Worm (Caenorhabditis elegans): Measurements from ENCODE around the gene F54F12.2.

F54F12.2 gene

ce11 chrIII:13065694-13066093, 25.9 kb downstream of the F54F12.2 start (continued):
- peak; percentile 61 for TF ChIP-seq nhr-25 (tag; optimal IDR thresholded peaks at IDR 0.05; ENCODE audit: borderline replicate concordance, insufficient read depth)
- TF ChIP-seq nhr-76 (tag; optimal IDR thresholded peaks at IDR 0.05), result no peak
- no peak for TF ChIP-seq ZK546.5 (tag; optimal IDR thresholded peaks at IDR 0.05)
- no peak for TF ChIP-seq set-16 (GFP tag; IDR thresholded peaks at IDR 0.05)
- TF ChIP-seq lin-38 (GFP tag; IDR thresholded peaks at IDR 0.05), result no peak
- TF ChIP-seq dmd-9 (GFP tag; IDR thresholded peaks at IDR 0.05), result no peak
- no peak for TF ChIP-seq duxl-1 (tag; optimal IDR thresholded peaks at IDR 0.05; ENCODE audit: poor library complexity)
- no peak for TF ChIP-seq ceh-32 (tag; optimal IDR thresholded peaks at IDR 0.05; ENCODE audit: poor library complexity)
- peak; percentile 58 for TF ChIP-seq hlh-30 (tag; optimal IDR thresholded peaks at IDR 0.05; ENCODE audit: insufficient read depth)
- TF ChIP-seq aly-2 (tag; optimal IDR thresholded peaks at IDR 0.05), result no peak
- no peak for TF ChIP-seq sdz-12 (GFP tag; optimal IDR thresholded peaks at IDR 0.05)
- no peak for TF ChIP-seq attf-4 (tag; optimal IDR thresholded peaks at IDR 0.05)
- peak; percentile 43 for TF ChIP-seq mxl-3 (GFP tag; optimal IDR thresholded peaks at IDR 0.05)
- TF ChIP-seq nhr-111 (GFP tag; optimal IDR thresholded peaks at IDR 0.05), result no peak
- TF ChIP-seq unc-130 (GFP tag; optimal IDR thresholded peaks at IDR 0.05), result no peak
- TF ChIP-seq mes-2 (tag; optimal IDR thresholded peaks at IDR 0.05; ENCODE audit: poor library complexity, severe bottlenecking), result no peak
- no peak for TF ChIP-seq daf-19 (GFP tag; conservative IDR thresholded peaks at IDR 0.05)
- TF ChIP-seq mdl-1 (tag; optimal IDR thresholded peaks at IDR 0.05), result peak in 1 of 2 experiments; percentile 22
- peak; percentile 4 for TF ChIP-seq spr-3 (GFP tag; optimal IDR thresholded peaks at IDR 0.05)

- TF ChIP-seq ZK337.2 (GFP tag; IDR thresholded peaks at IDR 0.05) (no peak), unc-130 (GFP tag; optimal IDR thresholded peaks at IDR 0.05) (no peak), ceh-44 (GFP tag; IDR thresholded peaks at IDR 0.05) (no peak), daf-12 (tag; optimal IDR thresholded peaks at IDR 0.05) (no peak), nhr-48 (tag; optimal IDR thresholded peaks at IDR 0.05) (peak; percentile 72), set-16 (GFP tag; IDR thresholded peaks at IDR 0.05) (no peak), mes-2 (tag; optimal IDR thresholded peaks at IDR 0.05; ENCODE audit: poor library complexity, severe bottlenecking) (no peak), ceh-32 (tag; optimal IDR thresholded peaks at IDR 0.05; ENCODE audit: poor library complexity) (no peak), T26A8.4 (GFP tag; IDR thresholded peaks at IDR 0.05) (0 out of 2 replicates have a peak, but pooled peaks have one; percentile 36), lin-38 (GFP tag; IDR thresholded peaks at IDR 0.05) (no peak), dpl-1 (GFP tag; optimal IDR thresholded peaks at IDR 0.05) (no peak), hlh-11 (tag; optimal IDR thresholded peaks at IDR 0.05) (peak; percentile 15), pqm-1 (tag; optimal IDR thresholded peaks at IDR 0.05) (no peak), aha-1 (tag) (peak; percentile 88), rbr-2 (tag; optimal IDR thresholded peaks at IDR 0.05) (no peak), hif-1 (tag; optimal IDR thresholded peaks at IDR 0.05) (no peak), nhr-111 (GFP tag; optimal IDR thresholded peaks at IDR 0.05) (no peak), F44E2.7 (GFP tag; IDR thresholded peaks at IDR 0.05) (no peak), daf-16 (GFP tag; optimal IDR thresholded peaks at IDR 0.05) (no peak), daf-16 (tag; optimal IDR thresholded peaks at IDR 0.05) (peak; percentile 6), dve-1 (tag; optimal IDR thresholded peaks at IDR 0.05; ENCODE audit: insufficient read depth) (peak; percentile 49), nhr-41 (GFP tag; IDR thresholded peaks at IDR 0.05) (no peak), egl-43 (GFP tag; IDR thresholded peaks at IDR 0.05) (no peak), pha-4 (GFP tag; IDR thresholded peaks at IDR 0.05) (0 out of 2 replicates have a peak, but pooled peaks have one; percentile 7), pha-4 (tag; optimal IDR thresholded peaks at IDR 0.05) (no peak), tra-1 (GFP tag; IDR thresholded peaks at IDR 0.05) (peak; percentile 81; the same call in 1 of the 2 replicates), zfp-3 (GFP tag; conservative IDR thresholded peaks at IDR 0.05) (0 out of 2 replicates have a peak, but pooled peaks have one; percentile 16), nhr-28 (tag; optimal IDR thresholded peaks at IDR 0.05) (no peak), dmd-6 (GFP tag; IDR thresholded peaks at IDR 0.05) (peak; percentile 92), dmd-9 (GFP tag; IDR thresholded peaks at IDR 0.05) (no peak)
Measured at ce11 chrIII:13066828-13067227, 27.0 kb downstream of the F54F12.2 start.
